Fruit fly (Drosophila melanogaster) whole organism, embryonic: ENCODE results near the gene CG2104.
A peak's percentile ranks its signal among the peaks of the same experiment; 100 is the strongest.

Experiments used
- Bdp1 ChIP-seq: fragments of 200-800 bp; sonication (Bioruptor generic); optimal IDR thresholded peaks from 3 replicates; lab custom pipeline; 2016; ENCODE audit warnings: missing biosample characterization, missing genetic modification characterization
- Bgb ChIP-seq: fragments of 200-800 bp; sonication (Bioruptor generic); IDR thresholded peaks from 2 replicates; pipeline ENCODE4 v1.3.6; 2022; ENCODE audit warnings: missing biosample characterization, missing genetic modification characterization; ENCODE audit not compliant: partially characterized antibody
- C15 ChIP-seq: fragments of 200-800 bp; sonication (Bioruptor generic); IDR thresholded peaks from 3 replicates; pipeline ENCODE4 v1.3.6; 2022; ENCODE audit warnings: missing biosample characterization, missing genetic modification characterization
- CG11695 ChIP-seq: fragments of 200-800 bp; sonication (Bioruptor generic); IDR thresholded peaks from 3 replicates; pipeline ENCODE4 v1.3.6; 2022; ENCODE audit warnings: missing biosample characterization, missing genetic modification characterization
- CG1233 ChIP-seq: fragments of 200-800 bp; sonication (Bioruptor generic); optimal IDR thresholded peaks from 4 replicates; lab custom pipeline; 2018; ENCODE audit warnings: missing biosample characterization, mild to moderate bottlenecking, missing genetic modification characterization
- CG13123 ChIP-seq: fragments of 200-800 bp; sonication (Bioruptor generic); optimal IDR thresholded peaks from 2 replicates; lab custom pipeline; 2016; ENCODE audit warnings: missing biosample characterization, missing genetic modification characterization
- CG14050 ChIP-seq: fragments of 200-800 bp; sonication (Bioruptor generic); IDR thresholded peaks from 3 replicates; pipeline ENCODE4 v1.3.6; 2022; ENCODE audit warnings: missing biosample characterization, missing genetic modification characterization
- CG17568 ChIP-seq: fragments of 200-800 bp; sonication (Bioruptor generic); optimal IDR thresholded peaks from 2 replicates; lab custom pipeline; 2018; ENCODE audit warnings: missing biosample characterization, mild to moderate bottlenecking, missing genetic modification characterization, moderate library complexity
- CG30403 ChIP-seq: fragments of 200-800 bp; sonication (Bioruptor generic); optimal IDR thresholded peaks from 3 replicates; lab custom pipeline; 2016; ENCODE audit warnings: missing biosample characterization, missing genetic modification characterization
- CG3281 ChIP-seq: fragments of 200-800 bp; sonication (Bioruptor generic); optimal IDR thresholded peaks from 3 replicates; lab custom pipeline; 2017; ENCODE audit warnings: missing biosample characterization, mild to moderate bottlenecking, missing genetic modification characterization
- CG34376 ChIP-seq: fragments of 200-800 bp; sonication (Bioruptor generic); optimal IDR thresholded peaks from 2 replicates; lab custom pipeline; 2018; ENCODE audit warnings: missing biosample characterization, mild to moderate bottlenecking, missing genetic modification characterization
- CG3995 ChIP-seq: fragments of 200-800 bp; sonication (Bioruptor generic); optimal IDR thresholded peaks from 3 replicates; lab custom pipeline; 2016; ENCODE audit warnings: missing biosample characterization, missing genetic modification characterization
- CG4617 ChIP-seq: fragments of 200-800 bp; sonication (Bioruptor generic); optimal IDR thresholded peaks from 3 replicates; lab custom pipeline; 2016; ENCODE audit warnings: missing biosample characterization, missing genetic modification characterization, borderline replicate concordance
- CG4820 ChIP-seq: fragments of 200-800 bp; sonication (Bioruptor generic); optimal IDR thresholded peaks from 3 replicates; lab custom pipeline; 2016; ENCODE audit warnings: missing biosample characterization, missing genetic modification characterization
- CG8359 ChIP-seq: fragments of 200-800 bp; sonication (Bioruptor generic); optimal IDR thresholded peaks from 2 replicates; lab custom pipeline; 2017; ENCODE audit warnings: missing biosample characterization, mild to moderate bottlenecking, missing genetic modification characterization, borderline replicate concordance
- D19A ChIP-seq: fragments of 200-800 bp; optimal IDR thresholded peaks from 3 replicates; lab custom pipeline; 2019; ENCODE audit warnings: missing biosample characterization, mild to moderate bottlenecking, missing genetic modification characterization, moderate library complexity
- D19B ChIP-seq: fragments of 200-800 bp; sonication (Bioruptor generic); optimal IDR thresholded peaks from 2 replicates; lab custom pipeline; 2017; ENCODE audit warnings: missing biosample characterization, mild to moderate bottlenecking, missing genetic modification characterization
- Dbx ChIP-seq: fragments of 200-800 bp; sonication (Bioruptor generic); IDR thresholded peaks from 3 replicates; pipeline ENCODE4 v1.3.6; 2022; ENCODE audit warnings: missing biosample characterization, missing genetic modification characterization
- Ets65A ChIP-seq: fragments of 200-800 bp; sonication (Bioruptor generic); peaks from one replicate; lab custom pipeline; 2016; ENCODE audit warnings: missing biosample characterization, missing genetic modification characterization
- Fer1 ChIP-seq: fragments of 200-800 bp; sonication (Bioruptor generic); optimal IDR thresholded peaks from 2 replicates; lab custom pipeline; 2017; ENCODE audit warnings: missing biosample characterization, mild to moderate bottlenecking, missing genetic modification characterization
- GATAe ChIP-seq: fragments of 200-800 bp; sonication (Bioruptor generic); conservative IDR thresholded peaks from 2 replicates; pipeline ENCODE4 v1.3.6; 2022; ENCODE audit warnings: missing biosample characterization, missing genetic modification characterization
- HLHmδ ChIP-seq: fragments of 200-800 bp; sonication (Bioruptor generic); optimal IDR thresholded peaks from 2 replicates; lab custom pipeline; 2018; ENCODE audit warnings: missing biosample characterization, mild to moderate bottlenecking, missing genetic modification characterization, moderate library complexity
- Hmr ChIP-seq: fragments of 200-800 bp; sonication (Bioruptor generic); optimal IDR thresholded peaks from 3 replicates; lab custom pipeline; 2017; ENCODE audit warnings: mild to moderate bottlenecking, missing biosample characterization, missing genetic modification reagents, missing genetic modification characterization
- MBD-R2 ChIP-seq: fragments of 200-800 bp; sonication (Bioruptor generic); IDR thresholded peaks from 2 replicates; pipeline ENCODE4 v1.3.6; 2022; ENCODE audit warnings: missing biosample characterization, missing genetic modification characterization
- MTF-1 ChIP-seq: fragments of 200-800 bp; sonication (Bioruptor generic); optimal IDR thresholded peaks from 2 replicates; lab custom pipeline; 2018; ENCODE audit warnings: missing biosample characterization, mild to moderate bottlenecking, missing genetic modification characterization, borderline replicate concordance
- Mes4 ChIP-seq: fragments of 200-800 bp; sonication (Bioruptor generic); optimal IDR thresholded peaks from 2 replicates; lab custom pipeline; 2016; ENCODE audit warnings: missing biosample characterization, missing genetic modification characterization
- Mrtf ChIP-seq: fragments of 200-800 bp; sonication (Bioruptor generic); IDR thresholded peaks from 3 replicates; pipeline ENCODE4 v1.3.6; 2022; ENCODE audit warnings: missing biosample characterization, missing genetic modification characterization
- NfI ChIP-seq: fragments of 200-800 bp; sonication (Bioruptor generic); optimal IDR thresholded peaks from 3 replicates; lab custom pipeline; 2018; ENCODE audit warnings: missing biosample characterization, mild to moderate bottlenecking, missing genetic modification characterization, moderate library complexity
- Rfx ChIP-seq: fragments of 200-800 bp; sonication (Bioruptor generic); IDR thresholded peaks from 2 replicates; pipeline ENCODE4 v1.3.6; 2022; ENCODE audit warnings: missing biosample characterization, missing genetic modification characterization
- Spps ChIP-seq: fragments of 200-800 bp; sonication (Bioruptor generic); optimal IDR thresholded peaks from 2 replicates; lab custom pipeline; 2018; ENCODE audit warnings: missing biosample characterization, mild to moderate bottlenecking, missing genetic modification characterization
- Sry-β ChIP-seq: fragments of 200-800 bp; sonication (Bioruptor generic); optimal IDR thresholded peaks from 2 replicates; lab custom pipeline; 2018; ENCODE audit warnings: missing biosample characterization, mild to moderate bottlenecking, missing genetic modification characterization, moderate library complexity
- Stat92E ChIP-seq, 3 experiments: fragments of >200 bp in 2 of 3; fragments of 200-800 bp in 1 of 3; sonication (Bioruptor generic) in 1 of 3; optimal IDR thresholded peaks; 2 replicates each; lab custom pipeline; 2017 to 2019; ENCODE audit warnings: missing biosample characterization in 3 of 3, missing genetic modification characterization in 3 of 3, mild to moderate bottlenecking in 1 of 3, moderate library complexity in 1 of 3
- ara ChIP-seq: fragments of 200-800 bp; sonication (Bioruptor generic); IDR thresholded peaks from 2 replicates; pipeline ENCODE4 v1.3.6; 2022; ENCODE audit warnings: missing biosample characterization, missing genetic modification characterization
- bab2 ChIP-seq: fragments of 200-800 bp; sonication (Bioruptor generic); optimal IDR thresholded peaks from 2 replicates; lab custom pipeline; 2016; ENCODE audit warnings: missing biosample characterization, missing genetic modification characterization
- cato ChIP-seq: fragments of 200-800 bp; sonication (Bioruptor generic); optimal IDR thresholded peaks from 2 replicates; lab custom pipeline; 2016; ENCODE audit warnings: missing biosample characterization, missing genetic modification characterization, borderline replicate concordance
- hb ChIP-seq: fragments of 200-800 bp; sonication (Bioruptor generic); IDR thresholded peaks from 3 replicates; pipeline ENCODE4 v1.3.6; 2022; ENCODE audit warnings: missing biosample characterization, missing genetic modification characterization; ENCODE audit not compliant: partially characterized antibody
- hbn ChIP-seq: fragments of 200-800 bp; sonication (Bioruptor generic); IDR thresholded peaks from 2 replicates; pipeline ENCODE4 v1.3.6; 2022; ENCODE audit warnings: missing biosample characterization, missing genetic modification characterization; ENCODE audit not compliant: partially characterized antibody
- inv ChIP-seq: fragments of 200-800 bp; sonication (Bioruptor generic); IDR thresholded peaks from 2 replicates; pipeline ENCODE4 v1.3.6; 2022; ENCODE audit warnings: missing biosample characterization, missing genetic modification characterization; ENCODE audit not compliant: partially characterized antibody
- mirr ChIP-seq: fragments of 200-800 bp; sonication (Bioruptor generic); optimal IDR thresholded peaks from 3 replicates; lab custom pipeline; 2018; ENCODE audit warnings: missing biosample characterization, mild to moderate bottlenecking, missing genetic modification characterization
- otp ChIP-seq: fragments of 200-800 bp; sonication (Bioruptor generic); IDR thresholded peaks from 3 replicates; pipeline ENCODE4, ENCODE4 v1.3.6; 2022; ENCODE audit warnings: missing biosample characterization, missing genetic modification characterization
- phol ChIP-seq: fragments of 200-800 bp; sonication (Bioruptor generic); optimal IDR thresholded peaks from 3 replicates; lab custom pipeline; 2018; ENCODE audit warnings: missing biosample characterization, mild to moderate bottlenecking, missing genetic modification characterization, moderate library complexity
- sens ChIP-seq: fragments of 200-800 bp; sonication (Bioruptor generic); peaks from one replicate; lab custom pipeline; 2016; ENCODE audit warnings: missing biosample characterization, missing genetic modification characterization
- seq ChIP-seq: fragments of 200-800 bp; sonication (Bioruptor generic); IDR thresholded peaks from 2 replicates; pipeline ENCODE4 v1.3.6; 2022; ENCODE audit warnings: missing biosample characterization, missing genetic modification characterization
- sim ChIP-seq: fragments of 200-800 bp; sonication (Bioruptor generic); IDR thresholded peaks from 2 replicates; pipeline ENCODE4 v1.3.6; 2022; ENCODE audit warnings: missing biosample characterization, missing genetic modification characterization
- sisA ChIP-seq: fragments of 200-800 bp; sonication (Bioruptor generic); IDR thresholded peaks from 2 replicates; pipeline ENCODE4 v1.3.6; 2022; ENCODE audit warnings: missing biosample characterization, missing genetic modification characterization
- tll ChIP-seq, 2 experiments: fragments of 200-800 bp in 1 of 2; fragments of >200 bp in 1 of 2; sonication (Bioruptor generic) in 1 of 2; optimal IDR thresholded peaks; 2 replicates each; lab custom pipeline; 2017 to 2019; ENCODE audit warnings: missing biosample characterization in 2 of 2, missing genetic modification characterization in 2 of 2, mild to moderate bottlenecking in 1 of 2, moderate library complexity in 1 of 2
- usp ChIP-seq: fragments of >200 bp; optimal IDR thresholded peaks from 2 replicates; lab custom pipeline; 2017; ENCODE audit warnings: missing biosample characterization, missing genetic modification characterization
- zen ChIP-seq: fragments of 200-800 bp; sonication (Bioruptor generic); optimal IDR thresholded peaks from 3 replicates; lab custom pipeline; 2018; ENCODE audit warnings: missing biosample characterization, mild to moderate bottlenecking, missing genetic modification characterization, moderate library complexity

CG2104 gene

DNA sequence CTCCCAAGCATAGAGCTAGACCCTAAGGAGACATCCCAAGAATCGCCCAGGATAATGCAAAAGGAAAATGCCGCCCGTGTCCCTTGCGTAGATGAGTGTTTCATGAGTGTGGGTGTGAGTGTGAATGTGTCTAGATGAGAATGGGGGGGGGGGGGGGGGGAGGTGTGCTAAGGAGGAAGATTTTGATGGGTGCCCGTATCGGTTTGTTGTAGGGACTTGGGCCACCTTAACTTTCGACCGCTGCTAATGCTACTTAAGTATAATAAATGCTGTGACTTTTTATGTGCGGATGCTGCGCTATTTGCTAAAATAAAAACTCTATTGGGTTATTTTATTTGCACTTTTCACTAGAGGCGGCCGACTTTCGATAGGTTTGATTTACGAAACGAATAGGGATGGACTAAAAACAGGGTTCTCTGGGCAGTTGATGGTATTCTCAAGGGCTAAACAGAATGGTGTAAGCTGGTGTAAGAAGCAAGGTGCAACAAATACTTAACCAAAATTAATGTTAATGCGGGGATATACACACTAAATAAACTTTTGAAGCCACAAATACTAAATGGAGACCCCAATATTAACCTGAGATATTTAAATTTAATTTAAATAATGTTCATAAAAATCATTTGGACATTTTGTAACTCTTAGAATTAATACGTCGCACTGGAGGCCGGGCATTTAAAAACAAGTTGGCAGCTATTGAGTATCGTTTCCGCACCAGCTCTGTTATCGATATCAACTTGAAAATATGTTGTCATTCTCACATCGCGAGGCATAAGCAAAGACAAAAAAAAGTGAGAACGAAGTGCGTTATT is 24.0 kb downstream of the CG2104 start, which contains the start of the genes Xe7 and Atg17 (continued):
- peak; percentile 88 for TF ChIP-seq CG3281
- peak; percentile 85 for TF ChIP-seq CG11695 (GFP tag; lab: Robert Waterston, UW)
- TF ChIP-seq mirr, result peak; percentile 73
- peak; percentile 78 for TF ChIP-seq CG13123 (GFP tag; lab: Kevin White, UChicago)
- TF ChIP-seq inv, result peak; percentile 49; the same call in 1 of the 2 replicates
- peak; percentile 48 for TF ChIP-seq tll (GFP tag; optimal IDR thresholded peaks at IDR 0.05; lab: Kevin White, UChicago)
- peak; percentile 83 for TF ChIP-seq zen (tag; lab: Kevin White, UChicago)
- TF ChIP-seq HLHmδ (GFP tag; lab: Kevin White, UChicago), result no peak
- TF ChIP-seq MBD-R2, result peak; percentile 73
- peak; percentile 52 for TF ChIP-seq MTF-1 (GFP tag; lab: Kevin White, UChicago)
- TF ChIP-seq ara (GFP tag; lab: Robert Waterston, UW), result peak; percentile 77
- peak; percentile 95 for TF ChIP-seq sisA (GFP tag; lab: Robert Waterston, UW)
- TF ChIP-seq hb (GFP tag; lab: Robert Waterston, UW), result peak; percentile 60; the same call in 1 of the 3 replicates
- no peak for TF ChIP-seq Sry-β (GFP tag; lab: Kevin White, UChicago)
- TF ChIP-seq D19B (GFP tag; lab: Kevin White, UChicago), result peak; percentile 79
- TF ChIP-seq otp (GFP tag; lab: Robert Waterston, UW), result no peak; the same call in 2 of the 3 replicates
- TF ChIP-seq D19A (tag; lab: Kevin White, UChicago), result peak; percentile 79
- no peak for TF ChIP-seq CG17568 (GFP tag; lab: Kevin White, UChicago)
- peak; percentile 83 for TF ChIP-seq Fer1
- peak; percentile 53 for TF ChIP-seq Bgb (GFP tag; lab: Robert Waterston, UW)
- TF ChIP-seq Stat92E (GFP tag; optimal IDR thresholded peaks at IDR 0.05; lab: Kevin White, UChicago), result no peak
- TF ChIP-seq sim (GFP tag; lab: Robert Waterston, UW), result 0 out of 2 replicates have a peak, but pooled peaks have one; percentile 40
- peak; percentile 85 for TF ChIP-seq CG4820 (GFP tag; lab: Kevin White, UChicago)
- peak; percentile 95 for TF ChIP-seq NfI (GFP tag; lab: Kevin White, UChicago)
- TF ChIP-seq hbn (GFP tag; lab: Robert Waterston, UW), result no peak
- no peak for TF ChIP-seq usp (GFP tag; lab: Kevin White, UChicago)
- TF ChIP-seq CG30403 (GFP tag; lab: Kevin White, UChicago), result peak; percentile 97
- peak; percentile 54 for TF ChIP-seq Spps (tag; lab: Kevin White, UChicago)
- peak; percentile 88 for TF ChIP-seq seq (GFP tag; lab: Robert Waterston, UW)
- TF ChIP-seq CG8359 (GFP tag; lab: Kevin White, UChicago), result peak; percentile 70
- TF ChIP-seq Hmr, result peak; percentile 93
- TF ChIP-seq Dbx, result peak; percentile 94
- TF ChIP-seq CG34376 (GFP tag; lab: Kevin White, UChicago), result peak; percentile 68
- peak; percentile 89; the same call in 2 of the 3 replicates for TF ChIP-seq Mrtf (GFP tag; lab: Robert Waterston, UW)
- peak; percentile 94 for TF ChIP-seq Rfx
- TF ChIP-seq CG3995, result peak; percentile 64
- TF ChIP-seq Bdp1, result peak; percentile 76
- peak; percentile 76 for TF ChIP-seq CG4617
- peak; percentile 67; the same call in 1 of the 3 replicates for TF ChIP-seq C15
- TF ChIP-seq Mes4 (GFP tag; lab: Kevin White, UChicago), result peak; percentile 61
- TF ChIP-seq bab2 (GFP tag; lab: Kevin White, UChicago), result peak; percentile 92
- peak; percentile 92 for TF ChIP-seq cato (GFP tag; lab: Kevin White, UChicago)
- peak; percentile 88 for TF ChIP-seq CG1233 (GFP tag; lab: Kevin White, UChicago)
- TF ChIP-seq Ets65A (GFP tag; lab: Kevin White, UChicago), result peak; percentile 99
- peak; percentile 98 for TF ChIP-seq sens (GFP tag; lab: Kevin White, UChicago)
- TF ChIP-seq CG14050 (GFP tag; lab: Robert Waterston, UW), result peak; percentile 83
- TF ChIP-seq phol (tag; lab: Kevin White, UChicago), result peak; percentile 95
- TF ChIP-seq GATAe (GFP tag; lab: Robert Waterston, UW), result peak; percentile 90
